Worm (Caenorhabditis elegans) whole organism, late embryonic: ENCODE measurements around the gene Y54G2A.10.

ENCODE experiments used
- F13H6.1 ChIP-seq: sonication (generic microtip); optimal IDR thresholded peaks from 2 replicates; lab custom pipeline; 2016; ENCODE audit warnings: missing genetic modification characterization, missing compliant biosample characterization
- ceh-14 ChIP-seq: sonication (generic microtip); optimal IDR thresholded peaks from 2 replicates; lab custom pipeline; 2016; ENCODE audit warnings: missing genotype, missing genetic modification characterization, missing compliant biosample characterization
- nhr-232 ChIP-seq: sonication (generic microtip); optimal IDR thresholded peaks from 2 replicates; lab custom pipeline; 2016; ENCODE audit warnings: missing genetic modification characterization, missing compliant biosample characterization
- pax-1 ChIP-seq: fragments of 150-350 bp; optimal IDR thresholded peaks from 2 replicates; lab custom pipeline; 2014; ENCODE audit warnings: missing biosample characterization, missing genetic modification characterization
- pha-2 ChIP-seq: sonication (generic microtip); optimal IDR thresholded peaks from 2 replicates; lab custom pipeline; 2017; ENCODE audit warnings: mild to moderate bottlenecking, missing genetic modification characterization, missing compliant biosample characterization
- pros-1 ChIP-seq: fragments of 150-350 bp; optimal IDR thresholded peaks from 2 replicates; lab custom pipeline; 2014; ENCODE audit warnings: missing biosample characterization, missing genetic modification reagents, missing genetic modification characterization
- sox-2 ChIP-seq: fragments of 200-800 bp; sonication (Bioruptor generic); IDR thresholded peaks from 2 replicates; pipeline ENCODE4 v1.3.6; 2022; ENCODE audit warnings: missing genetic modification reagents, missing genetic modification characterization, missing compliant biosample characterization
- unc-86 ChIP-seq: sonication (generic microtip); optimal IDR thresholded peaks from 2 replicates; lab custom pipeline; 2016; ENCODE audit warnings: missing genetic modification characterization, missing compliant biosample characterization

DNA sequence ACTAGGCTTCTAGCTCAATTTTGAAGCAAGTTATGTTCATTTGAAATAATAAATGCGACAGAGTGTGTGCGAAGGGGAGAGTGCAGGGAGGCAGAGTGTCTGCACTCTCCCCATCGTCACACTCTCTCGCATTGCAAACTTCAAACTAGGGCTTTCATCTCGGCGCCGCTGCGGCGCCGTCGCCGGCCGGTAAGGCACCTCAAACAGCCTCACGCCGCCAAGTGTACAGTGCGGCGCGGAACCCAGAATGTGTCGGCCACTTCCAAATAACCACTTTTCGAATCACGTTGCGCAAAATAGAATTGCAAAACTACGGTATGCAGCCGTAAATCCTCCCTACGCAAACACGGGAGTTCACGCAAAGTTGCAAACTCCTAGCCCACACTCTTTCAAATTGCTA lies 49.8 kb downstream of the Y54G2A.10 start:
- no peak for TF ChIP-seq unc-86 (tag; lab: Kevin White, UChicago)
- TF ChIP-seq F13H6.1 (tag; lab: Kevin White, UChicago), result no peak
- TF ChIP-seq sox-2 (GFP tag; lab: Robert Waterston, UW), result no peak
- no peak for TF ChIP-seq pha-2
- no peak for TF ChIP-seq nhr-232 (tag; lab: Kevin White, UChicago)
- no peak for TF ChIP-seq pax-1 (tag; lab: Kevin White, UChicago)
- TF ChIP-seq ceh-14, result no peak
- no peak for TF ChIP-seq pros-1 (tag; lab: Kevin White, UChicago)
